Worm (Caenorhabditis elegans) whole organism, L2 larva: ENCODE measurements around the gene str-144.

Experiments used
- C34F6.9 ChIP-seq: fragments of 150-350 bp; optimal IDR thresholded peaks from 2 replicates; lab custom pipeline; 2014; ENCODE audit warnings: missing biosample characterization, missing genetic modification characterization
- F13H6.1 ChIP-seq: sonication (generic microtip); optimal IDR thresholded peaks from 2 replicates; lab custom pipeline; 2016; ENCODE audit warnings: missing genetic modification characterization, missing compliant biosample characterization
- R02D3.7 ChIP-seq: fragments of 150-350 bp; optimal IDR thresholded peaks from 2 replicates; lab custom pipeline; 2014; ENCODE audit warnings: missing biosample characterization, missing genetic modification characterization
- Y55F3AM.14 ChIP-seq: fragments of 200-800 bp; sonication (Bioruptor generic); optimal IDR thresholded peaks from 2 replicates; lab custom pipeline; 2018; ENCODE audit warnings: mild to moderate bottlenecking, missing genetic modification characterization, missing compliant biosample characterization
- ZK546.5 ChIP-seq: sonication (generic microtip); optimal IDR thresholded peaks from 2 replicates; lab custom pipeline; 2017; ENCODE audit warnings: missing biosample characterization, missing genetic modification characterization
- alr-1 ChIP-seq: fragments of 150-350 bp; optimal IDR thresholded peaks from 2 replicates; lab custom pipeline; 2014; ENCODE audit warnings: missing biosample characterization, missing genetic modification characterization
- aly-2 ChIP-seq: fragments of 150-350 bp; optimal IDR thresholded peaks from 2 replicates; lab custom pipeline; 2014; ENCODE audit warnings: missing biosample characterization, missing genetic modification characterization
- ama-1 ChIP-seq: fragments of 150-350 bp; optimal IDR thresholded peaks from 2 replicates; lab custom pipeline; 2018; ENCODE audit warnings: inconsistent platforms
- blmp-1 ChIP-seq: sonication (generic microtip); optimal IDR thresholded peaks from 2 replicates; lab custom pipeline; 2017; ENCODE audit warnings: missing genetic modification characterization, mild to moderate bottlenecking, missing compliant biosample characterization, antibody characterized with exemption, moderate library complexity; ENCODE audit not compliant: insufficient read depth
- ceh-16 ChIP-seq: fragments of 150-350 bp; optimal IDR thresholded peaks from 2 replicates; lab custom pipeline; 2014; ENCODE audit warnings: missing biosample characterization, missing genetic modification characterization
- ceh-82 ChIP-seq: fragments of 150-350 bp; optimal IDR thresholded peaks from 2 replicates; lab custom pipeline; 2014; ENCODE audit warnings: missing biosample characterization, missing genetic modification characterization
- crh-2 ChIP-seq: sonication (generic microtip); optimal IDR thresholded peaks from 2 replicates; lab custom pipeline; 2017; ENCODE audit warnings: missing biosample characterization, missing genetic modification characterization
- dmd-4 ChIP-seq: sonication (generic microtip); optimal IDR thresholded peaks from 2 replicates; lab custom pipeline; 2017; ENCODE audit warnings: missing biosample characterization, missing genetic modification characterization
- egl-27 ChIP-seq: sonication (generic microtip); optimal IDR thresholded peaks from 3 replicates; lab custom pipeline; 2017; ENCODE audit warnings: missing biosample characterization, missing genetic modification reagents, missing genetic modification characterization
- elt-1 ChIP-seq: fragments of 150-350 bp; optimal IDR thresholded peaks from 2 replicates; lab custom pipeline; 2014; ENCODE audit warnings: missing biosample characterization, missing genetic modification characterization
- elt-3 ChIP-seq: sonication (generic microtip); optimal IDR thresholded peaks from 2 replicates; lab custom pipeline; 2017; ENCODE audit warnings: missing biosample characterization, missing genetic modification characterization
- fos-1 ChIP-seq: fragments of 150-350 bp; optimal IDR thresholded peaks from 2 replicates; lab custom pipeline; 2014; ENCODE audit warnings: missing biosample characterization, missing genetic modification characterization
- gmeb-1 ChIP-seq: fragments of 150-350 bp; optimal IDR thresholded peaks from 2 replicates; lab custom pipeline; 2014; ENCODE audit warnings: missing biosample characterization, missing genetic modification characterization
- lin-11 ChIP-seq: fragments of 150-350 bp; sonication (generic microtip); optimal IDR thresholded peaks from 2 replicates; lab custom pipeline; 2014; ENCODE audit warnings: missing biosample characterization, missing genetic modification characterization, inconsistent platforms, mixed read lengths
- lin-13 ChIP-seq: fragments of 150-350 bp; optimal IDR thresholded peaks from 2 replicates; lab custom pipeline; 2014; ENCODE audit warnings: missing biosample characterization, missing genetic modification reagents, missing genetic modification characterization
- lin-39 ChIP-seq: fragments of 150-350 bp; optimal IDR thresholded peaks from 2 replicates; lab custom pipeline; 2014; ENCODE audit warnings: missing biosample characterization, missing genetic modification reagents, missing genetic modification characterization
- lsy-2 ChIP-seq, 2 experiments: fragments of 150-350 bp in 1 of 2; sonication (generic microtip) in 1 of 2; optimal IDR thresholded peaks; 2 replicates each; lab custom pipeline; 2014 to 2017; ENCODE audit warnings: missing biosample characterization in 2 of 2, missing genetic modification characterization in 2 of 2
- mab-5 ChIP-seq: fragments of 150-350 bp; optimal IDR thresholded peaks from 2 replicates; lab custom pipeline; 2014; ENCODE audit warnings: missing biosample characterization, missing genetic modification characterization
- mbf-1 ChIP-seq: sonication (generic microtip); optimal IDR thresholded peaks from 2 replicates; lab custom pipeline; 2017; ENCODE audit warnings: missing biosample characterization, missing genetic modification characterization
- mdl-1 ChIP-seq, 2 experiments: fragments of 150-350 bp in 1 of 2; sonication (generic microtip) in 1 of 2; optimal IDR thresholded peaks; 2 replicates each; lab custom pipeline; 2017; ENCODE audit warnings: missing biosample characterization in 2 of 2, missing genetic modification characterization in 2 of 2
- nhr-10 ChIP-seq: sonication (generic microtip); optimal IDR thresholded peaks from 2 replicates; lab custom pipeline; 2017; ENCODE audit warnings: missing biosample characterization, missing genetic modification characterization
- nhr-11 ChIP-seq: fragments of 150-350 bp; optimal IDR thresholded peaks from 2 replicates; lab custom pipeline; 2014; ENCODE audit warnings: missing biosample characterization, missing genetic modification characterization
- nhr-12 ChIP-seq: fragments of 150-350 bp; optimal IDR thresholded peaks from 2 replicates; lab custom pipeline; 2014; ENCODE audit warnings: missing biosample characterization, missing genetic modification characterization
- nhr-129 ChIP-seq: fragments of 150-350 bp; optimal IDR thresholded peaks from 2 replicates; lab custom pipeline; 2014; ENCODE audit warnings: missing biosample characterization, missing genetic modification characterization
- nhr-23 ChIP-seq: fragments of 150-350 bp; optimal IDR thresholded peaks from 2 replicates; lab custom pipeline; 2014; ENCODE audit warnings: missing biosample characterization, missing genetic modification reagents, missing genetic modification characterization
- nhr-237 ChIP-seq: fragments of 150-350 bp; optimal IDR thresholded peaks from 2 replicates; lab custom pipeline; 2014; ENCODE audit warnings: missing biosample characterization, missing genetic modification characterization
- nhr-25 ChIP-seq: fragments of 150-350 bp; sonication (generic microtip); optimal IDR thresholded peaks from 3 replicates; lab custom pipeline; 2014; ENCODE audit warnings: missing biosample characterization, missing genetic modification characterization
- nhr-6 ChIP-seq: fragments of 150-350 bp; optimal IDR thresholded peaks from 2 replicates; lab custom pipeline; 2014; ENCODE audit warnings: missing biosample characterization, missing genetic modification characterization
- peb-1 ChIP-seq: fragments of 150-350 bp; optimal IDR thresholded peaks from 2 replicates; lab custom pipeline; 2014; ENCODE audit warnings: missing biosample characterization, missing genetic modification characterization
- sem-4 ChIP-seq: fragments of 150-350 bp; optimal IDR thresholded peaks from 2 replicates; lab custom pipeline; 2014; ENCODE audit warnings: missing biosample characterization, missing genetic modification reagents, missing genetic modification characterization
- skn-1 ChIP-seq: sonication (generic microtip); optimal IDR thresholded peaks from 2 replicates; lab custom pipeline; 2017; ENCODE audit warnings: missing biosample characterization, missing genetic modification characterization
- sma-3 ChIP-seq: sonication (generic microtip); optimal IDR thresholded peaks from 2 replicates; lab custom pipeline; 2016; ENCODE audit warnings: missing genetic modification reagents, missing genetic modification characterization, missing compliant biosample characterization
- sma-9 ChIP-seq, 2 experiments: fragments of 150-350 bp in 1 of 2; sonication (generic microtip) in 1 of 2; optimal IDR thresholded peaks; 2 replicates each; lab custom pipeline; 2014 to 2016; ENCODE audit warnings: missing genetic modification characterization in 2 of 2, mild to moderate bottlenecking in 1 of 2, missing biosample characterization in 1 of 2, missing compliant biosample characterization in 1 of 2, missing genetic modification reagents in 1 of 2, moderate library complexity in 1 of 2
- snpc-4 ChIP-seq: fragments of 150-350 bp; optimal IDR thresholded peaks from 2 replicates; lab custom pipeline; 2014; ENCODE audit warnings: missing biosample characterization, missing genetic modification characterization
- unc-39 ChIP-seq: fragments of 150-350 bp; optimal IDR thresholded peaks from 2 replicates; lab custom pipeline; 2014; ENCODE audit warnings: missing biosample characterization, missing genetic modification characterization
- unc-55 ChIP-seq: fragments of 150-350 bp; sonication (generic microtip); optimal IDR thresholded peaks from 3 replicates; lab custom pipeline; 2014; ENCODE audit warnings: missing biosample characterization, missing genetic modification reagents, missing genetic modification characterization
- unc-62 ChIP-seq: fragments of 150-350 bp; optimal IDR thresholded peaks from 2 replicates; lab custom pipeline; 2014; ENCODE audit warnings: missing biosample characterization, missing genetic modification reagents, missing genetic modification characterization
- zag-1 ChIP-seq: fragments of 150-350 bp; optimal IDR thresholded peaks from 2 replicates; lab custom pipeline; 2014; ENCODE audit warnings: missing biosample characterization, missing genetic modification characterization
- ztf-1 ChIP-seq: fragments of 200-800 bp; sonication (Bioruptor generic); conservative IDR thresholded peaks from 2 replicates; pipeline ENCODE4 v1.3.6; 2022; ENCODE audit warnings: missing genetic modification characterization, missing compliant biosample characterization
- ztf-11 ChIP-seq: sonication (generic microtip); optimal IDR thresholded peaks from 2 replicates; lab custom pipeline; 2017; ENCODE audit warnings: missing biosample characterization, missing genetic modification characterization
- ztf-4 ChIP-seq: fragments of 150-350 bp; optimal IDR thresholded peaks from 2 replicates; lab custom pipeline; 2014; ENCODE audit warnings: missing biosample characterization, missing genetic modification characterization

str-144 gene

DNA sequence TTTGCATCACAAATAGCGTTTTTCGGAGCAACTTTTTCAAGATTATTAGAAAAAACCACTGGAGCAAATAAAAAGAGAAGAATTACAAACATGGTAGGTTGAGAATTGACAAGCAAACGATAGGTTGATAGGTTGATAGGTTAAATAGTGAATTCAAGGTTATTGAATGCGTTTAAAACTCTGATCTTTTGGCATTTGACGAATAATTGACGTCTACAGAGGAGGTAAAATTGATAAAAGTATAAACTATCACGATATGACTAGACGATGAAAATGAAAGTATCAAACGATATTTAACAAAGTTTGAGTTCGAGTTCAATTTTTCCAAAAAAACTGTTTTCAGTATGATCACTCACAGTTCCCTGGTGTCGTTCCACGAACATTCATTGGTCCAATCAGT, 36.0 kb downstream of the str-144 start, which contains the start of gene ZC513.14:
TSS of gene ZC513.14 (minus strand) at position 101 of the 400 bp plus-strand sequence.
- TF ChIP-seq nhr-23 (tag; lab: Kevin White, UChicago) = no peak
- no peak for TF ChIP-seq ama-1 (lab: Kevin White, UChicago)
- no peak for TF ChIP-seq sma-9 (GFP tag; optimal IDR thresholded peaks at IDR 0.05; lab: Kevin White, UChicago)
- TF ChIP-seq sma-9 (tag; optimal IDR thresholded peaks at IDR 0.05; lab: Kevin White, UChicago) = no peak
- no peak for TF ChIP-seq lin-11 (tag; lab: Kevin White, UChicago)
- TF ChIP-seq skn-1 (tag; lab: Kevin White, UChicago) = no peak
- TF ChIP-seq dmd-4 (tag; lab: Kevin White, UChicago) = no peak
- no peak for TF ChIP-seq mbf-1 (tag; lab: Kevin White, UChicago)
- TF ChIP-seq lsy-2 (tag; optimal IDR thresholded peaks at IDR 0.05; lab: Kevin White, UChicago) = no peak
- no peak for TF ChIP-seq Y55F3AM.14
- TF ChIP-seq nhr-12 (tag; lab: Kevin White, UChicago) = no peak
- no peak for TF ChIP-seq mdl-1 (tag; optimal IDR thresholded peaks at IDR 0.05; lab: Kevin White, UChicago)

DNA sequence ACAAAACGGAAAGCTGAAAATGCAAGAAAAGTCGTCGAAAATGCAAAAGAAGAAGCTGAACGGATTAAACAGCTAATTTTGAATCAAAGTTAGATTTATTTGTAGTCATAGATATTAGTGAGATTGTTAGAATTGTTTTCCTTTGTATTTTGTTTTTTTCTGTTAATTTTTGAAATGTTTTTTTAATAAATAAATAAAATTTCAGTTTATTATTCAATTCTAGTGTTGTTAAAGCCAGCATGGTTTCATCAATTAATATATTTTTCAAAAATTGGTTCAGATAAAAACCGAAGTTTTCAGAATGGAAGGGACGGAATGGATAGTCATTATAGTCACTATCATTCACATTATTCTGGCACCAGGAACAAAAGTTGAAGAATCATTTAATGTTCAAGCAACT, 37.1 kb downstream of the str-144 start, which contains the start of gene algn-12:
TSS of gene algn-12 (plus strand) at position 301 of the 400 bp plus-strand sequence.
- TF ChIP-seq elt-1 (tag; lab: Kevin White, UChicago) (no peak), lsy-2 (tag; optimal IDR thresholded peaks at IDR 0.05; lab: Kevin White, UChicago) (no peak), nhr-237 (no peak), crh-2 (no peak), aly-2 (tag; lab: Kevin White, UChicago) (no peak), F13H6.1 (tag; lab: Kevin White, UChicago) (no peak), nhr-129 (tag; lab: Kevin White, UChicago) (no peak), ceh-82 (tag; lab: Kevin White, UChicago) (no peak), nhr-25 (tag; lab: Kevin White, UChicago) (no peak)

DNA sequence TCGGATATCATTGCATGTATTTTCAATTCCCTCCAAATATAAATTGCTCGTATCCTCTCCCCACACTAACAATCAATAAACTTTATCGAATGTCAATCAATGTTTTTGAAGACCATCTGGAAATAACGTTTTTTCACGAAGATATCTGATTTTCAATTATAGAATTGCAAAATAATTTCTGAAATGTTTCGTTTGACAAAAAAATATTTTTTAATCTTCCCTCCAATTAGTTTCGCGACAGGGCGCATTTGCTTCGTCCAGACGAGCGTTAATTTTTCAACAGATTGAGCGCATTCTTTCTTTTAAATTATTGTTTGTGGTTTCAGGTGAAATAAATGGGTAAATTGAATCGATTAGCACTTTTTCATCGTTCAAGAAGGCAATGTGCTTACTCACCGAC, 40.8 kb downstream of the str-144 start, which contains the start of gene vars-1:
TSS of gene vars-1 (plus strand) at position 291 of the 400 bp plus-strand sequence.
- TF ChIP-seq ceh-82 (tag; lab: Kevin White, UChicago) (no peak), F13H6.1 (tag; lab: Kevin White, UChicago) (no peak), Y55F3AM.14 (no peak), ztf-1 (no peak), alr-1 (tag; lab: Kevin White, UChicago) (no peak), blmp-1 (tag; lab: Kevin White, UChicago) (no peak), elt-1 (tag; lab: Kevin White, UChicago) (no peak), gmeb-1 (peak; percentile 97), lsy-2 (tag; optimal IDR thresholded peaks at IDR 0.05; lab: Kevin White, UChicago) (peak in 1 of 2 experiments; percentile 76), lin-13 (GFP tag; lab: Kevin White, UChicago) (peak; percentile 35), snpc-4 (tag; lab: Kevin White, UChicago) (no peak), nhr-12 (tag; lab: Kevin White, UChicago) (no peak), sem-4 (tag; lab: Kevin White, UChicago) (no peak), nhr-11 (tag; lab: Kevin White, UChicago) (no peak), sma-9 (GFP tag; optimal IDR thresholded peaks at IDR 0.05; lab: Kevin White, UChicago) (peak; percentile 42), sma-9 (tag; optimal IDR thresholded peaks at IDR 0.05; lab: Kevin White, UChicago) (no peak), nhr-23 (tag; lab: Kevin White, UChicago) (no peak), dmd-4 (tag; lab: Kevin White, UChicago) (no peak), nhr-10 (tag; lab: Kevin White, UChicago) (no peak), mab-5 (no peak), lin-39 (tag; lab: Kevin White, UChicago) (no peak), fos-1 (tag; lab: Kevin White, UChicago) (no peak), egl-27 (tag; lab: Kevin White, UChicago) (peak; percentile 4), C34F6.9 (tag; lab: Kevin White, UChicago) (peak; percentile 66), ztf-4 (tag; lab: Kevin White, UChicago) (no peak), peb-1 (no peak), unc-55 (GFP tag; lab: Kevin White, UChicago) (peak; percentile 64), nhr-25 (tag; lab: Kevin White, UChicago) (peak; percentile 29), ama-1 (lab: Kevin White, UChicago) (no peak), ceh-16 (tag; lab: Kevin White, UChicago) (no peak), R02D3.7 (no peak), elt-3 (tag; lab: Kevin White, UChicago) (no peak), unc-39 (tag; lab: Kevin White, UChicago) (no peak), unc-62 (no peak), ZK546.5 (tag; lab: Kevin White, UChicago) (no peak), ztf-11 (no peak), lin-11 (tag; lab: Kevin White, UChicago) (no peak), nhr-129 (tag; lab: Kevin White, UChicago) (peak; percentile 13), aly-2 (tag; lab: Kevin White, UChicago) (no peak), crh-2 (peak; percentile 50), mdl-1 (tag; optimal IDR thresholded peaks at IDR 0.05; lab: Kevin White, UChicago) (no peak), zag-1 (no peak), skn-1 (tag; lab: Kevin White, UChicago) (no peak), nhr-237 (no peak), sma-3 (peak; percentile 43), mbf-1 (tag; lab: Kevin White, UChicago) (no peak), nhr-6 (tag; lab: Kevin White, UChicago) (no peak)
